ENCODE assay signal across 3 fruit fly cellular contexts in the genomic region with DNA sequence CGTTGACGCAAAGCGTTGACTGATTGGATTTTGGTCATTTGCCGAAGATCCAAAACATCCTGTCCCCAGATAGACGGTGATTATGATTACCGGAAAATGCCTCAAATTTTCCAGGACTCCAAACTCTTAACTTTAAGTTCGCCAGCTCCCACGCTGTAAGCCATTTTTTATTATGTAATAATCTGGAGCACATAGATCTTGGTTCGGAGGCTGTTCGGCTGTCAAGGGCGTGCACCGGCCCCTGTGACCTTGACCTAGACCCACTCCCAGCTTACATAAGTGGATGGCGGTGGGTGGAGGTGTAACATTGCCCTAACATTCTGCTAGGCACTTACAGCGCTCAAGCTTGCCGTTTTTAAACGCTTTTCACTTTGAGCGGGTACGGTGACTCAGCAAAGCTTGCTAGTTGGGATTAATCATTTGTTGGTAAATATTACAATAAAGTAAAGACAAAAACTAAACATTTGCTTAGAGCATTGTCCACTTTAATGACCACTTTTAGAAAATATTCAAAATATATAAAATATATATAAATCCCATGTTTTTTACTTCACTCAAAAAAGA.
TF ChIP-seq lines count a peak whose summit lies in the region.

No protein-coding gene starts in this region.

- TF ChIP-seq CTCF in whole organism, embryonic (GFP tag; optimal IDR thresholded peaks at IDR 0.05; lab: Kevin White, UChicago) = no peak

TF ChIP-seq in whole organism, adult, 20 proteins besides CTCF, POLR2A, EP300 and RAD21:
- no peak for TF ChIP-seq bab1 (GFP tag; optimal IDR thresholded peaks at IDR 0.05; lab: Kevin White, UChicago)
- no peak for TF ChIP-seq Mnt (GFP tag; optimal IDR thresholded peaks at IDR 0.05; lab: Kevin White, UChicago)
- peak; percentile 88 to 97 for TF ChIP-seq cnc (optimal IDR thresholded peaks at IDR 0.05; lab: Kevin White, UChicago)
- no peak for TF ChIP-seq pad (GFP tag; optimal IDR thresholded peaks at IDR 0.05; lab: Kevin White, UChicago)
- no peak for TF ChIP-seq cic (GFP tag; optimal IDR thresholded peaks at IDR 0.05; lab: Kevin White, UChicago)
- no peak for TF ChIP-seq tj (GFP tag; optimal IDR thresholded peaks at IDR 0.05; lab: Kevin White, UChicago)
- TF ChIP-seq kay (GFP tag; lab: Kevin White, UChicago; ENCODE audit: borderline replicate concordance) = peak; percentile 74
- TF ChIP-seq CG7045 (GFP tag; optimal IDR thresholded peaks at IDR 0.05; lab: Kevin White, UChicago) = no peak
- no peak for TF ChIP-seq toe (GFP tag; optimal IDR thresholded peaks at IDR 0.05; lab: Kevin White, UChicago)
- TF ChIP-seq Crg-1 (GFP tag; optimal IDR thresholded peaks at IDR 0.05; lab: Kevin White, UChicago) = no peak
- TF ChIP-seq CG12768 (GFP tag; optimal IDR thresholded peaks at IDR 0.05; lab: Kevin White, UChicago) = no peak
- no peak for TF ChIP-seq Hr96 (GFP tag; optimal IDR thresholded peaks at IDR 0.05; lab: Kevin White, UChicago)

TF ChIP-seq in whole organism, embryonic, 481 proteins besides CTCF, POLR2A, EP300 and RAD21:
- TF ChIP-seq ERR (GFP tag; optimal IDR thresholded peaks at IDR 0.05; lab: Kevin White, UChicago) = peak; percentile 43
- TF ChIP-seq sens (GFP tag; lab: Kevin White, UChicago) = peak; percentile 46
- no peak for TF ChIP-seq CG6683 (GFP tag; optimal IDR thresholded peaks at IDR 0.05; lab: Kevin White, UChicago)
- no peak for TF ChIP-seq CG2202 (tag; optimal IDR thresholded peaks at IDR 0.05; lab: Kevin White, UChicago)
- peak in 1 of 2 experiments; percentile 90 for TF ChIP-seq Pdp1 (GFP tag; optimal IDR thresholded peaks at IDR 0.05; lab: Kevin White, UChicago)
- no peak for TF ChIP-seq lov (optimal IDR thresholded peaks at IDR 0.05; lab: Kevin White, UChicago)
- no peak for TF ChIP-seq lov (GFP tag; IDR thresholded peaks at IDR 0.05; lab: Robert Waterston, UW)
- no peak for TF ChIP-seq Ets97D (GFP tag; optimal IDR thresholded peaks at IDR 0.05; lab: Kevin White, UChicago)
- TF ChIP-seq klu (GFP tag; IDR thresholded peaks at IDR 0.05; lab: Robert Waterston, UW) = no peak
- no peak for TF ChIP-seq row (GFP tag; IDR thresholded peaks at IDR 0.05; lab: Robert Waterston, UW)
- no peak for TF ChIP-seq kah (GFP tag; optimal IDR thresholded peaks at IDR 0.05; lab: Kevin White, UChicago)
- no peak for TF ChIP-seq amos (GFP tag; IDR thresholded peaks at IDR 0.05; lab: Robert Waterston, UW; ENCODE audit: partially characterized antibody)
- TF ChIP-seq ftz-f1 (GFP tag; optimal IDR thresholded peaks at IDR 0.05; lab: Kevin White, UChicago) = peak; percentile 41
- no peak for TF ChIP-seq Neu2 (GFP tag; optimal IDR thresholded peaks at IDR 0.05; lab: Kevin White, UChicago; ENCODE audit: borderline replicate concordance)
- TF ChIP-seq Hand (GFP tag; optimal IDR thresholded peaks at IDR 0.05; lab: Kevin White, UChicago) = no peak
- TF ChIP-seq D19A (tag; optimal IDR thresholded peaks at IDR 0.05; lab: Kevin White, UChicago) = no peak
- no peak for TF ChIP-seq peb (GFP tag; IDR thresholded peaks at IDR 0.05; lab: Robert Waterston, UW)
- TF ChIP-seq z (GFP tag; IDR thresholded peaks at IDR 0.05; lab: Robert Waterston, UW) = peak; percentile 47; the same call in 1 of the 3 replicates
- no peak for TF ChIP-seq CG13287 (GFP tag; IDR thresholded peaks at IDR 0.05; lab: Robert Waterston, UW; ENCODE audit: partially characterized antibody)
- no peak for TF ChIP-seq CG34422 (GFP tag; IDR thresholded peaks at IDR 0.05; lab: Robert Waterston, UW)
- no peak for TF ChIP-seq ci (GFP tag; IDR thresholded peaks at IDR 0.05; lab: Robert Waterston, UW)
- no peak for TF ChIP-seq zen (tag; optimal IDR thresholded peaks at IDR 0.05; lab: Kevin White, UChicago)
- TF ChIP-seq CG34376 (GFP tag; optimal IDR thresholded peaks at IDR 0.05; lab: Kevin White, UChicago) = no peak
- TF ChIP-seq hb (GFP tag; IDR thresholded peaks at IDR 0.05; lab: Robert Waterston, UW; ENCODE audit: partially characterized antibody) = no peak
- TF ChIP-seq Asciz (GFP tag; optimal IDR thresholded peaks at IDR 0.05; lab: Kevin White, UChicago) = no peak
- no peak for TF ChIP-seq CG13624 (GFP tag; optimal IDR thresholded peaks at IDR 0.05; lab: Kevin White, UChicago)
- TF ChIP-seq CG11085 (GFP tag; IDR thresholded peaks at IDR 0.05; lab: Robert Waterston, UW) = no peak
- TF ChIP-seq CG10209 (GFP tag; optimal IDR thresholded peaks at IDR 0.05; lab: Kevin White, UChicago) = no peak
- TF ChIP-seq fd64A (GFP tag; optimal IDR thresholded peaks at IDR 0.05; lab: Kevin White, UChicago) = no peak
- no peak for TF ChIP-seq Opbp (GFP tag; IDR thresholded peaks at IDR 0.05; lab: Robert Waterston, UW; ENCODE audit: partially characterized antibody)
- no peak for TF ChIP-seq CG14965 (GFP tag; optimal IDR thresholded peaks at IDR 0.05; lab: Kevin White, UChicago; ENCODE audit: borderline replicate concordance)
- no peak for TF ChIP-seq CG6654 (GFP tag; optimal IDR thresholded peaks at IDR 0.05; lab: Kevin White, UChicago)
- no peak for TF ChIP-seq CG3407 (GFP tag; optimal IDR thresholded peaks at IDR 0.05; lab: Kevin White, UChicago)
- TF ChIP-seq twi (tag; optimal IDR thresholded peaks at IDR 0.05; lab: Kevin White, UChicago) = no peak
- no peak for TF ChIP-seq sim (GFP tag; IDR thresholded peaks at IDR 0.05; lab: Robert Waterston, UW)
- TF ChIP-seq ewg (GFP tag; optimal IDR thresholded peaks at IDR 0.05; lab: Kevin White, UChicago) = no peak

TF ChIP-seq in whole organism, prepupa, 60 proteins besides CTCF, POLR2A, EP300 and RAD21:
- TF ChIP-seq Blimp-1 (GFP tag; optimal IDR thresholded peaks at IDR 0.05; lab: Kevin White, UChicago) (no peak), acj6 (GFP tag; optimal IDR thresholded peaks at IDR 0.05; lab: Kevin White, UChicago) (no peak), CG31627 (GFP tag; optimal IDR thresholded peaks at IDR 0.05; lab: Kevin White, UChicago) (no peak), eg (GFP tag; IDR thresholded peaks at IDR 0.05; lab: Robert Waterston, UW) (no peak), dac (GFP tag; optimal IDR thresholded peaks at IDR 0.05; lab: Kevin White, UChicago) (no peak), CG11902 (GFP tag; optimal IDR thresholded peaks at IDR 0.05; lab: Kevin White, UChicago) (no peak), Smox (GFP tag; optimal IDR thresholded peaks at IDR 0.05; lab: Kevin White, UChicago) (no peak), CG6854 (GFP tag; optimal IDR thresholded peaks at IDR 0.05; lab: Kevin White, UChicago) (no peak), svp (GFP tag; lab: Kevin White, UChicago) (peak; percentile 37)
